Fruit fly (Drosophila melanogaster) whole organism: ENCODE measurements around the gene Toll-9.

ENCODE experiments used
- CG8478 ChIP-seq: fragments of >200 bp; optimal IDR thresholded peaks from 2 replicates; lab custom pipeline; 2018; ENCODE audit warnings: inconsistent platforms
- EcR ChIP-seq, 2 experiments: fragments of >200 bp; optimal IDR thresholded peaks; 2 replicates each; lab custom pipeline; 2017; ENCODE audit warnings: missing biosample characterization in 2 of 2, missing genetic modification characterization in 2 of 2, missing genetic modification reagents in 2 of 2
- pan ChIP-seq: fragments of >200 bp; optimal IDR thresholded peaks from 2 replicates; lab custom pipeline; 2017
- usp ChIP-seq: fragments of >200 bp; optimal IDR thresholded peaks from 2 replicates; lab custom pipeline; 2017; ENCODE audit warnings: missing biosample characterization, missing genetic modification characterization, mixed read lengths

- TF ChIP-seq CG8478 (lab: Kevin White, UChicago) (no peak), pan (no peak), EcR (GFP tag; optimal IDR thresholded peaks at IDR 0.05; lab: Kevin White, UChicago) (no peak), usp (GFP tag; lab: Kevin White, UChicago) (no peak)
Observed at dm6 chr3L:20370013-20370412, 3.5 kb upstream of the Toll-9 start, which contains the start of gene CG13247.
